Worm (Caenorhabditis elegans) whole organism, mixed stage, embryonic: ENCODE data around the gene C34D4.4.

ENCODE experiments used
- bed-3 ChIP-seq: fragments of 200-800 bp; sonication (Bioruptor generic); optimal IDR thresholded peaks from 3 replicates; lab custom pipeline; 2018; ENCODE audit warnings: mild to moderate bottlenecking, missing genetic modification characterization, moderate library complexity, missing compliant biosample characterization
- blmp-1 ChIP-seq: fragments of 150-350 bp; optimal IDR thresholded peaks from 2 replicates; lab custom pipeline; 2014; ENCODE audit warnings: missing biosample characterization, missing genetic modification characterization
- ces-1 ChIP-seq: fragments of 150-350 bp; optimal IDR thresholded peaks from 2 replicates; lab custom pipeline; 2014; ENCODE audit warnings: missing biosample characterization, missing genetic modification reagents, missing genetic modification characterization
- lsy-2 ChIP-seq: fragments of 150-350 bp; optimal IDR thresholded peaks from 2 replicates; lab custom pipeline; 2014; ENCODE audit warnings: missing biosample characterization, missing genetic modification characterization
- mep-1 ChIP-seq: fragments of 150-350 bp; optimal IDR thresholded peaks from 2 replicates; lab custom pipeline; 2017; ENCODE audit warnings: missing biosample characterization, missing genetic modification reagents, missing genetic modification characterization, inconsistent platforms
- nhr-12 ChIP-seq: fragments of 150-350 bp; optimal IDR thresholded peaks from 2 replicates; lab custom pipeline; 2014; ENCODE audit warnings: missing biosample characterization, missing genetic modification characterization
- nhr-76 ChIP-seq: sonication (generic microtip); optimal IDR thresholded peaks from 2 replicates; lab custom pipeline; 2017; ENCODE audit warnings: missing biosample characterization, missing genetic modification characterization
- unc-120 ChIP-seq: sonication (generic microtip); optimal IDR thresholded peaks from 2 replicates; lab custom pipeline; 2017; ENCODE audit warnings: missing genetic modification characterization, missing compliant biosample characterization; ENCODE audit not compliant: poor library complexity, severe bottlenecking
- unc-39 ChIP-seq: fragments of 150-350 bp; optimal IDR thresholded peaks from 2 replicates; lab custom pipeline; 2014; ENCODE audit warnings: missing biosample characterization, missing genetic modification characterization
- unc-62 ChIP-seq: fragments of 150-350 bp; optimal IDR thresholded peaks from 2 replicates; lab custom pipeline; 2014; ENCODE audit warnings: missing biosample characterization, missing genetic modification reagents, missing genetic modification characterization
- zip-8 ChIP-seq: fragments of 150-350 bp; optimal IDR thresholded peaks from 2 replicates; lab custom pipeline; 2014; ENCODE audit warnings: missing biosample characterization, missing genetic modification characterization

DNA sequence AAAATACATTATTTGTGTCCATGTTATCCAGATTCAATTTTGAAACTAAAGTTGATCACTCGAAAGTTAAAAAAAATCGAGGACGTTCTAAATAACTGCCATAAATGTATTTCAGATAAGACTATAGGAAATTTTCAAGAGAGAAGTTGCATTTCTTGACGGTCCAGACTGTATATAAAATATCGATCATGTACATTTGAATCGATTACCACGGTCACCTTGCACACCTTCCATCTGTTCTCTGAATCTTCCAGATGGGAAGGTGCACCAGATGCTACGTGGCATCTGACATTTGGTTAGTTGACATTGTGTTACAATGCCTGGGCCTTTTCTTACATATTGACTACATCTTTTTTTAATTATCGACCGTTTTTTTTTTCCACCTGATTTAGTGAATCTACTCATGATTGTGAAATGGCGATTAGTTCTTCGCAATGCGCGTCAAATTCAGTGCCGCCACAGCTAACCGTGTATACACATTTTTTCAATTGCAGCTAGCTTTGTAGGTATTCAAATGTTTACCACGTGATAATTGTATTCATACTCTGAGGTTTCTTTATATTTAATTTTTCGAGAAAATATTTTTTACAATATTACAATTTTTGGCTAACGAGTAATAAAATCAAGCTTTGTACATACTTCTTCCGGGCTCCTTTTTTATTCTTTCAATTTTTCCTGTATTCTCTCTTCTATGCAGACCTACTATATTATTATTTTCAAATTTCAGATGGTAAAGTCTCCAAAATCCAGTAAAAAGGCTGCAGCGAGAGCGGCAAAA is 19.0 kb downstream of the C34D4.4 start, which contains the start of gene skr-16:
- TF ChIP-seq lsy-2 (tag; lab: Kevin White, UChicago) (peak; percentile 29), ces-1 (GFP tag; lab: Kevin White, UChicago) (no peak), unc-120 (tag; lab: Kevin White, UChicago) (no peak), nhr-12 (tag; lab: Kevin White, UChicago) (no peak), unc-62 (GFP tag; lab: Kevin White, UChicago) (no peak), mep-1 (tag; lab: Kevin White, UChicago) (no peak), unc-39 (no peak), blmp-1 (no peak), zip-8 (tag; lab: Kevin White, UChicago) (no peak), bed-3 (GFP tag; lab: Kevin White, UChicago) (no peak), nhr-76 (tag; lab: Kevin White, UChicago) (no peak)
